Worm (Caenorhabditis elegans): ENCODE measurements around the gene srx-66.

DNA sequence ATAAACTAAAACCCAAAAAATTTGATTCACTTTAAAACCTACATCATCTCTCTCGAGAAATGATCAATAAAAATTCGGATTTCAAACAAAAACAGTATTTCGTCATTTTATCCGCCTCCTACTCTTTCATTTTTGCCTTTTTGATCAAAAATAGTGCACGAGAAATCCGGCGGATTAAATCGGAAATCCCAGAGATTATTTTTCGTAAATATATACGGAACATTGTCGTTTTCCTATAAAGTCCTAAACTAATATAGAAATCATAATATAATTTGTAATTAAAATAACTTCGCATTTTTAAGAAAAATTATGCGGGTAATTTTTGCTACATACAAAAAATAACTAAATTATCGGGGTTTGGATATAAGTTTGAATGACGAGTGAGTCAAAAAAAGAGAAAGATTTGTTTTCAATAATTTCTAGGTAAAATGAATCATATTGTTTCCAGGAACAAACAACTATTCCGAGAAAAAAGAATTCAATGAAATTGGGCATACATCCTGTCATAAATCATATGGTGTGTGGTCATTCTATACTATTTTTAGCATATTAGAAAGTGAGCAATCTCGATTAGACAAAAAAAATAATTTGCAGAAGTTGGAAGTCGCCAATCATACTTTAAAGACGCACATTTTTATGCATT lies 45.2 kb upstream of the srx-66 start, which contains the start of gene nhr-158:
- TF ChIP-seq sea-1 (GFP tag; conservative IDR thresholded peaks at IDR 0.05) = no peak
- no peak for TF ChIP-seq ceh-13 (GFP tag; optimal IDR thresholded peaks at IDR 0.05)
- no peak for TF ChIP-seq ama-1 (optimal IDR thresholded peaks at IDR 0.05)
- TF ChIP-seq aly-1 (tag; optimal IDR thresholded peaks at IDR 0.05) = no peak
- TF ChIP-seq tra-4 (tag; optimal IDR thresholded peaks at IDR 0.05) = no peak
- TF ChIP-seq ets-7 (tag; optimal IDR thresholded peaks at IDR 0.05) = no peak
- TF ChIP-seq ceh-36 (tag; optimal IDR thresholded peaks at IDR 0.05) = no peak
- no peak for TF ChIP-seq F13C5.2 (tag; optimal IDR thresholded peaks at IDR 0.05)
- TF ChIP-seq flt-1 (GFP tag; IDR thresholded peaks at IDR 0.05) = no peak
- TF ChIP-seq pes-1 (GFP tag; IDR thresholded peaks at IDR 0.05) = no peak
- TF ChIP-seq tbx-11 (GFP tag; IDR thresholded peaks at IDR 0.05) = no peak
- no peak for TF ChIP-seq hnd-1 (tag; optimal IDR thresholded peaks at IDR 0.05)
- TF ChIP-seq scrt-1 (GFP tag; IDR thresholded peaks at IDR 0.05) = no peak

All from whole organism, early embryonic.